Worm (Caenorhabditis elegans) whole organism, L3 larva: ENCODE data around the gene F13E9.13.

Source experiments
- ceh-16 ChIP-seq: sonication (generic microtip); optimal IDR thresholded peaks from 2 replicates; lab custom pipeline; 2017; ENCODE audit warnings: missing biosample characterization, missing genetic modification characterization
- daf-12 ChIP-seq: fragments of 150-350 bp; optimal IDR thresholded peaks from 2 replicates; lab custom pipeline; 2014; ENCODE audit warnings: missing biosample characterization, missing genetic modification reagents, missing genetic modification characterization
- egl-27 ChIP-seq: sonication (generic microtip); optimal IDR thresholded peaks from 4 replicates; lab custom pipeline; 2017; ENCODE audit warnings: missing biosample characterization, missing genetic modification reagents, missing genetic modification characterization
- fkh-10 ChIP-seq: sonication (generic microtip); optimal IDR thresholded peaks from 2 replicates; lab custom pipeline; 2017; ENCODE audit warnings: missing biosample characterization, missing genetic modification reagents, missing genetic modification characterization
- jun-1 ChIP-seq: fragments of 150-350 bp; optimal IDR thresholded peaks from 2 replicates; lab custom pipeline; 2014; ENCODE audit warnings: missing biosample characterization, missing genetic modification reagents, missing genetic modification characterization
- lin-39 ChIP-seq: fragments of 150-350 bp; optimal IDR thresholded peaks from 2 replicates; lab custom pipeline; 2018; ENCODE audit warnings: missing biosample characterization, missing genetic modification reagents, missing genetic modification characterization
- nhr-77 ChIP-seq: fragments of 150-350 bp; optimal IDR thresholded peaks from 2 replicates; lab custom pipeline; 2014; ENCODE audit warnings: missing biosample characterization, missing genetic modification characterization
- snpc-4 ChIP-seq: fragments of 150-350 bp; optimal IDR thresholded peaks from 2 replicates; lab custom pipeline; 2014; ENCODE audit warnings: missing biosample characterization, missing genetic modification characterization
- tbx-2 ChIP-seq: sonication (generic microtip); optimal IDR thresholded peaks from 2 replicates; lab custom pipeline; 2016; ENCODE audit warnings: mild to moderate bottlenecking, missing genetic modification characterization, missing compliant biosample characterization
- ztf-11 ChIP-seq: fragments of 150-350 bp; optimal IDR thresholded peaks from 2 replicates; lab custom pipeline; 2014; ENCODE audit warnings: missing biosample characterization, missing genetic modification characterization

- TF ChIP-seq daf-12 (tag; lab: Kevin White, UChicago) (no peak), jun-1 (tag; lab: Kevin White, UChicago) (no peak), lin-39 (no peak), ztf-11 (tag; lab: Kevin White, UChicago) (no peak), ceh-16 (tag; lab: Kevin White, UChicago) (no peak), nhr-77 (tag; lab: Kevin White, UChicago) (no peak), snpc-4 (tag; lab: Kevin White, UChicago) (no peak), tbx-2 (tag; lab: Kevin White, UChicago) (no peak), egl-27 (tag; lab: Kevin White, UChicago) (no peak), fkh-10 (GFP tag; lab: Kevin White, UChicago) (no peak)
Observed at ce11 chrIV:10899091-10899490, 17.7 kb downstream of the F13E9.13 start, which contains the start of the genes F13E9.9 and F13E9.19.
